Worm (Caenorhabditis elegans) whole organism, mixed stage, embryonic: ENCODE data around the gene clec-35.

Experiments
- blmp-1 ChIP-seq: fragments of 150-350 bp; optimal IDR thresholded peaks from 2 replicates; lab custom pipeline; 2014; ENCODE audit warnings: missing biosample characterization, missing genetic modification characterization
- nhr-76 ChIP-seq: sonication (generic microtip); optimal IDR thresholded peaks from 2 replicates; lab custom pipeline; 2017; ENCODE audit warnings: missing biosample characterization, missing genetic modification characterization
- sem-2 ChIP-seq: fragments of 200-800 bp; sonication (Bioruptor generic); optimal IDR thresholded peaks from 2 replicates; lab custom pipeline; 2018; ENCODE audit warnings: mild to moderate bottlenecking, missing genetic modification characterization, missing compliant biosample characterization
- snpc-4 ChIP-seq: fragments of 150-350 bp; optimal IDR thresholded peaks from 2 replicates; lab custom pipeline; 2014; ENCODE audit warnings: missing biosample characterization, missing genetic modification characterization
- unc-39 ChIP-seq: fragments of 150-350 bp; optimal IDR thresholded peaks from 2 replicates; lab custom pipeline; 2014; ENCODE audit warnings: missing biosample characterization, missing genetic modification characterization
- unc-62 ChIP-seq: fragments of 150-350 bp; optimal IDR thresholded peaks from 2 replicates; lab custom pipeline; 2014; ENCODE audit warnings: missing biosample characterization, missing genetic modification reagents, missing genetic modification characterization

DNA sequence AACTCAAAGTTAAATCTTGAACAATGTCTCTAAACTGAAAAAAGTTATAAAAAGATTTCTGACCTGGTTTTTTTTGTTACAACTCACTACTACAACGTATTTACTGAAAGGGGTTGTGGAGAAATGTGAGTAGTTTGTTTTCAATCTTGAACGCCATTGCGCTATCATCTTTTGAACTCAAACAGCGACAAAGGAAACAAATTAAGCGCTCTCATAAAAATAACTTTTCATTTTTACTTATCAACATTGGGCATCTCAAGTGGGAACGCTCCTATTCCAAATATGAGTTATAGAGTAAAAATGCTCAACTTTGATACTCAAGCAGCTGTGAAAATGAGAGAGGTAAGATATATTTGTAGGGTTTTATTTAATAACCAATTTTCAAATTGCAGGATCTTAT, 39.6 kb upstream of the clec-35 start, which contains the start of gene F09C6.15:
- no peak for TF ChIP-seq unc-62 (GFP tag; lab: Kevin White, UChicago)
- TF ChIP-seq sem-2 (GFP tag; lab: Kevin White, UChicago), result no peak
- TF ChIP-seq blmp-1 (tag; lab: Kevin White, UChicago), result no peak
- TF ChIP-seq unc-39 (tag; lab: Kevin White, UChicago), result no peak
- TF ChIP-seq snpc-4 (tag; lab: Kevin White, UChicago), result no peak
- no peak for TF ChIP-seq nhr-76 (tag; lab: Kevin White, UChicago)
